Fruit fly (Drosophila melanogaster): ENCODE results near the gene CG43273.

CG43273 gene

dm6 chr3R:24787042-24787565 lies 43.0 kb upstream of the CG43273 start, which contains the start of gene CG5805 (continued):
- no peak for TF ChIP-seq dsx (GFP tag; optimal IDR thresholded peaks at IDR 0.05; ENCODE audit: poor library complexity, severe bottlenecking)
- peak; percentile 39 for TF ChIP-seq CG11762 (GFP tag; optimal IDR thresholded peaks at IDR 0.05; ENCODE audit: insufficient read depth)
- TF ChIP-seq net (GFP tag; optimal IDR thresholded peaks at IDR 0.05): peak; percentile 39
- TF ChIP-seq CG6792 (GFP tag; optimal IDR thresholded peaks at IDR 0.05): peak; percentile 31
- peak; percentile 82 for TF ChIP-seq CG6163 (GFP tag; IDR thresholded peaks at IDR 0.05)
- peak; percentile 61 for TF ChIP-seq CG10669 (GFP tag; optimal IDR thresholded peaks at IDR 0.05)
- TF ChIP-seq OdsH (GFP tag; optimal IDR thresholded peaks at IDR 0.05): peak; percentile 73
- TF ChIP-seq CG32006 (GFP tag; optimal IDR thresholded peaks at IDR 0.05): peak; percentile 16
- TF ChIP-seq CG11902 (GFP tag; optimal IDR thresholded peaks at IDR 0.05): peak; percentile 54
- TF ChIP-seq CG10631 (GFP tag; optimal IDR thresholded peaks at IDR 0.05): no peak
- peak; percentile 66 for TF ChIP-seq cyc (GFP tag; optimal IDR thresholded peaks at IDR 0.05)
- peak; percentile 64 for TF ChIP-seq pdm3 (GFP tag; optimal IDR thresholded peaks at IDR 0.05)
- TF ChIP-seq CG8119 (GFP tag; IDR thresholded peaks at IDR 0.05): no peak
- peak in 1 of 2 experiments; percentile 71 for TF ChIP-seq salr (GFP tag; optimal IDR thresholded peaks at IDR 0.05)
- no peak for TF ChIP-seq Eip93F (GFP tag; optimal IDR thresholded peaks at IDR 0.05)
- peak; percentile 66 for TF ChIP-seq CG34406 (GFP tag; optimal IDR thresholded peaks at IDR 0.05)
- peak; percentile 69 for TF ChIP-seq topi (GFP tag; optimal IDR thresholded peaks at IDR 0.05)
- TF ChIP-seq lz (GFP tag; optimal IDR thresholded peaks at IDR 0.05): peak; percentile 70
- no peak for TF ChIP-seq CG15336 (GFP tag; IDR thresholded peaks at IDR 0.05)
- TF ChIP-seq Sox14 (GFP tag; optimal IDR thresholded peaks at IDR 0.05): peak; percentile 59
- peak; percentile 36 for TF ChIP-seq Eip75B (GFP tag; optimal IDR thresholded peaks at IDR 0.05)
- TF ChIP-seq CG11294 (GFP tag; IDR thresholded peaks at IDR 0.05): no peak
- peak; percentile 74 for TF ChIP-seq Smox (GFP tag; optimal IDR thresholded peaks at IDR 0.05)
- TF ChIP-seq Blimp-1 (GFP tag; optimal IDR thresholded peaks at IDR 0.05): peak; percentile 43
- TF ChIP-seq svp (GFP tag): peak; percentile 80
- TF ChIP-seq fd59A (GFP tag; optimal IDR thresholded peaks at IDR 0.05): peak; percentile 14
- TF ChIP-seq Ets96B (tag; optimal IDR thresholded peaks at IDR 0.05): no peak
- TF ChIP-seq CG6854 (GFP tag; optimal IDR thresholded peaks at IDR 0.05): no peak
- no peak for TF ChIP-seq spab (GFP tag; optimal IDR thresholded peaks at IDR 0.05)
- TF ChIP-seq CG1621 (tag; optimal IDR thresholded peaks at IDR 0.05): peak; percentile 55
- TF ChIP-seq CG8319 (GFP tag; optimal IDR thresholded peaks at IDR 0.05): peak; percentile 62
- no peak for TF ChIP-seq Hr38 (GFP tag; optimal IDR thresholded peaks at IDR 0.05)

DNA sequence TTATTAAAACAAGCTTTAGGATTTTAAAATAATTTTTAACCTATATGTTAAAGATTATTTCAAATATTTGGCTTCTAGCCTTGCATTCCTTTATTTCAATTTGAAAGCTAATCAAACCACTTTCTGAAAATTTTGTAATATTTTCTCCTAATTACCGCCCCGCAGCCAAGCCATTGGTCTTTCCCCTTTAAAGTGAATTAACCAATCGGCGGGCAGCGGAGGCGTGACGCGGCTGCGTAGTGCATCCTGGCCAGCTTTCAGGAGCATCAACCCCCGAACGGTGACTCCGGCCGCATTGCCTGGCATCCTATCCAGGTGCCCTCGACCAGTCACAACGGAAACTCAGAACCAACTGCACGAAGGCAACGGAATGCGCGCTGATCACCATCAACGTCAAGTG lies 42.4 kb upstream of the CG43273 start, which contains the start of gene Ets96B:
TSS of gene Ets96B (plus strand) at position 321 of the 400 bp plus-strand sequence.
- TF ChIP-seq acj6 (GFP tag; optimal IDR thresholded peaks at IDR 0.05) (no peak), CG10669 (GFP tag; optimal IDR thresholded peaks at IDR 0.05) (no peak), CG1621 (tag; optimal IDR thresholded peaks at IDR 0.05) (no peak), Hr4 (GFP tag; optimal IDR thresholded peaks at IDR 0.05) (no peak), Smox (GFP tag; optimal IDR thresholded peaks at IDR 0.05) (no peak), CG6808 (GFP tag; optimal IDR thresholded peaks at IDR 0.05) (no peak), CG6163 (GFP tag; IDR thresholded peaks at IDR 0.05) (no peak), CG3032 (tag; optimal IDR thresholded peaks at IDR 0.05) (no peak), fd59A (GFP tag; optimal IDR thresholded peaks at IDR 0.05) (no peak), CG32006 (GFP tag; optimal IDR thresholded peaks at IDR 0.05) (no peak), OdsH (GFP tag; optimal IDR thresholded peaks at IDR 0.05) (no peak), fd85E (GFP tag; optimal IDR thresholded peaks at IDR 0.05) (no peak), CG9139 (GFP tag; optimal IDR thresholded peaks at IDR 0.05) (no peak), CG6276 (GFP tag; optimal IDR thresholded peaks at IDR 0.05) (no peak), Met (GFP tag; optimal IDR thresholded peaks at IDR 0.05) (no peak), cyc (GFP tag; optimal IDR thresholded peaks at IDR 0.05) (no peak), ss (GFP tag; optimal IDR thresholded peaks at IDR 0.05) (no peak)

Measured in whole organism, prepupa.